Fruit fly (Drosophila melanogaster): Measurements from ENCODE around the gene Tmem43.

The Tmem43 gene

dm6 chr3L:7958590-7959180, 43.8 kb upstream of the Tmem43 start (continued):
- TF ChIP-seq oc (tag; optimal IDR thresholded peaks at IDR 0.05) (peak; percentile 8), CG12391 (tag; optimal IDR thresholded peaks at IDR 0.05) (no peak)

- TF ChIP-seq ci (GFP tag; IDR thresholded peaks at IDR 0.05) (peak; percentile 49; the same call in 1 of the 3 replicates), CG15601 (tag; optimal IDR thresholded peaks at IDR 0.05) (no peak), CG42726 (GFP tag; IDR thresholded peaks at IDR 0.05; ENCODE audit: partially characterized antibody) (no peak), CHES-1-like (GFP tag; optimal IDR thresholded peaks at IDR 0.05) (no peak), CG2889 (GFP tag; IDR thresholded peaks at IDR 0.05) (no peak), Drgx (GFP tag; IDR thresholded peaks at IDR 0.05) (no peak), Nf-YA (GFP tag; IDR thresholded peaks at IDR 0.05) (no peak), CG1024 (GFP tag; IDR thresholded peaks at IDR 0.05) (no peak), CG10267 (tag; optimal IDR thresholded peaks at IDR 0.05) (peak; percentile 30), CG13123 (GFP tag; optimal IDR thresholded peaks at IDR 0.05) (no peak), CG10321 (GFP tag; IDR thresholded peaks at IDR 0.05) (no peak), Asciz (GFP tag; optimal IDR thresholded peaks at IDR 0.05) (no peak), CG8359 (GFP tag; optimal IDR thresholded peaks at IDR 0.05; ENCODE audit: borderline replicate concordance) (no peak), fd96Cb (tag; optimal IDR thresholded peaks at IDR 0.05) (peak; percentile 29), CG9215 (GFP tag; IDR thresholded peaks at IDR 0.05) (no peak), jigr1 (GFP tag; IDR thresholded peaks at IDR 0.05) (no peak), rib (GFP tag; IDR thresholded peaks at IDR 0.05) (no peak), Rx (GFP tag; IDR thresholded peaks at IDR 0.05) (no peak), D19A (tag; optimal IDR thresholded peaks at IDR 0.05) (peak; percentile 12), mld (GFP tag; IDR thresholded peaks at IDR 0.05; ENCODE audit: partially characterized antibody) (no peak), tap (tag; optimal IDR thresholded peaks at IDR 0.05) (no peak), CG6254 (GFP tag; optimal IDR thresholded peaks at IDR 0.05) (peak; percentile 21), Hr78 (GFP tag; optimal IDR thresholded peaks at IDR 0.05) (no peak), D (optimal IDR thresholded peaks at IDR 0.05) (no peak), D (GFP tag; optimal IDR thresholded peaks at IDR 0.05) (no peak), caup (GFP tag; optimal IDR thresholded peaks at IDR 0.05; ENCODE audit: severe bottlenecking) (no peak), Sox100B (GFP tag; optimal IDR thresholded peaks at IDR 0.05) (no peak), ab (GFP tag; optimal IDR thresholded peaks at IDR 0.05) (no peak), CG18599 (GFP tag; optimal IDR thresholded peaks at IDR 0.05) (no peak), unc-4 (GFP tag; IDR thresholded peaks at IDR 0.05; ENCODE audit: partially characterized antibody) (no peak), dati (GFP tag; IDR thresholded peaks at IDR 0.05) (no peak), CG17361 (GFP tag; IDR thresholded peaks at IDR 0.05) (0 out of 3 replicates have a peak, but pooled peaks have one; percentile 45), dmrt11E (tag; optimal IDR thresholded peaks at IDR 0.05) (peak; percentile 57), ems (GFP tag; optimal IDR thresholded peaks at IDR 0.05) (no peak), Hr51 (GFP tag; optimal IDR thresholded peaks at IDR 0.05) (no peak), Blimp-1 (GFP tag; optimal IDR thresholded peaks at IDR 0.05) (peak; percentile 45), wek (GFP tag; optimal IDR thresholded peaks at IDR 0.05) (no peak), en (GFP tag; optimal IDR thresholded peaks at IDR 0.05) (no peak), esg (GFP tag; conservative IDR thresholded peaks at IDR 0.05) (no peak), Opbp (GFP tag; IDR thresholded peaks at IDR 0.05; ENCODE audit: partially characterized antibody) (no peak), CG2129 (GFP tag; IDR thresholded peaks at IDR 0.05; ENCODE audit: partially characterized antibody) (no peak), Sry-δ (GFP tag; optimal IDR thresholded peaks at IDR 0.05) (no peak), tin (GFP tag; optimal IDR thresholded peaks at IDR 0.05) (no peak), MBD-R2 (GFP tag; IDR thresholded peaks at IDR 0.05) (no peak), E2f2 (GFP tag; IDR thresholded peaks at IDR 0.05) (no peak), Kr (GFP tag; optimal IDR thresholded peaks at IDR 0.05) (no peak)
Measured at dm6 chr3L:7958083-7958482, 43.2 kb upstream of the Tmem43 start.
